Worm (Caenorhabditis elegans) whole organism, young adult: ENCODE measurements around the gene ceh-23.

Experiments
- D2030.7 ChIP-seq: fragments of 200-800 bp; sonication (Bioruptor generic); IDR thresholded peaks from 2 replicates; pipeline ENCODE4 v1.3.6; 2022; ENCODE audit warnings: missing genetic modification reagents, missing genetic modification characterization, missing compliant biosample characterization
- F55B11.4 ChIP-seq: sonication (generic microtip); optimal IDR thresholded peaks from 2 replicates; lab custom pipeline; 2016; ENCODE audit warnings: missing compliant biosample characterization, missing genetic modification characterization, borderline replicate concordance; ENCODE audit not compliant: insufficient read depth
- ama-1 ChIP-seq, 3 experiments: fragments of 150-350 bp in 1 of 3; sonication (generic microtip) in 2 of 3; optimal IDR thresholded peaks; 2 replicates each; lab custom pipeline; 2014 to 2018; ENCODE audit warnings: missing biosample characterization in 2 of 3, missing genetic modification characterization in 2 of 3, missing genetic modification reagents in 2 of 3
- ccch-3 ChIP-seq: fragments of 200-800 bp; sonication (Bioruptor generic); optimal IDR thresholded peaks from 2 replicates; lab custom pipeline; 2018; ENCODE audit warnings: mild to moderate bottlenecking, missing genetic modification characterization, missing compliant biosample characterization
- cebp-2 ChIP-seq: fragments of 200-800 bp; sonication (Bioruptor generic); IDR thresholded peaks from 2 replicates; pipeline ENCODE4 v1.3.6; 2022; ENCODE audit warnings: missing genetic modification characterization, missing compliant biosample characterization
- nfya-1 ChIP-seq: sonication (generic microtip); optimal IDR thresholded peaks from 2 replicates; lab custom pipeline; 2017; ENCODE audit warnings: antibody characterized with exemption, missing compliant biosample characterization, missing genetic modification characterization, borderline replicate concordance; ENCODE audit not compliant: insufficient read depth
- ztf-28 ChIP-seq: fragments of 200-800 bp; sonication (Bioruptor generic); IDR thresholded peaks from 2 replicates; pipeline ENCODE4 v1.3.6; 2022; ENCODE audit warnings: missing genetic modification reagents, missing genetic modification characterization, missing compliant biosample characterization

DNA sequence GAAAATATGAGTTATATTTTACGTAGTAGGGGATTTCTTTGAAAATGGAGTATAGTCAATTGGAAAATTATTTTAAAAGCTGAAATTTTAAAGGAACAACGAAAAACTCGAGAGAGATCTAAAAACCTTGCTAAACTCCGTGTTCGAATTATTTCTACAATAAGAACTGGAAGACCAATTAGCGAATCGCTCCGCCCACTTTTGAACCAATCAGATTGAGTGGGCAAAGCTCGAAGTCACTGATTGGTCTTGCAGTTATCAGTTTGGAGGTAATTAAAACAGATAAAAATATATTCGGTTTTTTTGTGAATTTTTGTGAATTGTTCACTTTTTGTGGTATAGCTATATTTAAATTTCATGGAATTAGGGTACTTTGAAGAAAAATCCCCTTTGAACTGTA, 16.1 kb upstream of the ceh-23 start:
- no peak for TF ChIP-seq F55B11.4 (tag; lab: Kevin White, UChicago)
- no peak for TF ChIP-seq nfya-1
- no peak for TF ChIP-seq ama-1 (optimal IDR thresholded peaks at IDR 0.05; lab: Kevin White, UChicago)
- no peak for TF ChIP-seq ama-1 (GFP tag; optimal IDR thresholded peaks at IDR 0.05; lab: Kevin White, UChicago)
- no peak for TF ChIP-seq cebp-2
- TF ChIP-seq ccch-3 (GFP tag; lab: Kevin White, UChicago) = no peak
- no peak for TF ChIP-seq ztf-28 (GFP tag; lab: Robert Waterston, UW)
- TF ChIP-seq D2030.7 (GFP tag; lab: Robert Waterston, UW) = no peak
